Worm (Caenorhabditis elegans) whole organism, young adult: ENCODE measurements around the gene K06H6.4.

Experiments used
- B0261.1 ChIP-seq: sonication (generic microtip); optimal IDR thresholded peaks from 2 replicates; lab custom pipeline; 2016; ENCODE audit warnings: mild to moderate bottlenecking, missing genetic modification characterization, moderate library complexity, missing compliant biosample characterization
- Y53F4B.3 ChIP-seq: fragments of 200-800 bp; sonication (Bioruptor generic); IDR thresholded peaks from 2 replicates; pipeline ENCODE4 v1.3.6; 2022; ENCODE audit warnings: missing genetic modification reagents, missing genetic modification characterization, missing compliant biosample characterization
- ZK185.1 ChIP-seq: sonication (generic microtip); optimal IDR thresholded peaks from 2 replicates; lab custom pipeline; 2016; ENCODE audit warnings: mild to moderate bottlenecking, missing genetic modification characterization, missing compliant biosample characterization; ENCODE audit not compliant: poor library complexity, severe bottlenecking
- ama-1 ChIP-seq, 3 experiments: fragments of 150-350 bp in 1 of 3; sonication (generic microtip) in 2 of 3; optimal IDR thresholded peaks; 2 replicates each; lab custom pipeline; 2014 to 2018; ENCODE audit warnings: missing biosample characterization in 2 of 3, missing genetic modification characterization in 2 of 3, missing genetic modification reagents in 2 of 3
- ceh-27 ChIP-seq: fragments of 200-800 bp; sonication (Bioruptor generic); optimal IDR thresholded peaks from 2 replicates; lab custom pipeline; 2018; ENCODE audit warnings: mild to moderate bottlenecking, missing genetic modification characterization, moderate library complexity, missing compliant biosample characterization
- ekl-4 ChIP-seq: fragments of 200-800 bp; sonication (Bioruptor generic); IDR thresholded peaks from 2 replicates; pipeline ENCODE4 v1.3.6; 2022; ENCODE audit warnings: missing genetic modification reagents, missing genetic modification characterization, missing compliant biosample characterization
- ets-4 ChIP-seq: fragments of 200-800 bp; sonication (Bioruptor generic); optimal IDR thresholded peaks from 2 replicates; lab custom pipeline; 2018; ENCODE audit warnings: mild to moderate bottlenecking, missing genetic modification characterization, missing compliant biosample characterization
- hlh-12 ChIP-seq: sonication (generic microtip); optimal IDR thresholded peaks from 2 replicates; lab custom pipeline; 2016; ENCODE audit warnings: missing genetic modification characterization, missing compliant biosample characterization
- lin-26 ChIP-seq: fragments of 200-800 bp; sonication (Bioruptor generic); IDR thresholded peaks from 2 replicates; pipeline ENCODE4 v1.3.6; 2022; ENCODE audit warnings: missing genetic modification reagents, missing genetic modification characterization, missing compliant biosample characterization
- rpc-1 ChIP-seq, 2 experiments: fragments of 150-350 bp in 1 of 2; sonication (generic microtip) in 1 of 2; optimal IDR thresholded peaks; 2 replicates each; lab custom pipeline; 2014 to 2018; ENCODE audit warnings: missing biosample characterization in 1 of 2, missing genetic modification characterization in 1 of 2, missing genetic modification reagents in 1 of 2, missing genotype in 1 of 2
- snpc-4 ChIP-seq, 5 experiments: fragments of 150-350 bp in 1 of 5; sonication (generic microtip) in 4 of 5; optimal IDR thresholded peaks; 2 replicates each; lab custom pipeline; 2014 to 2018; ENCODE audit warnings: missing genetic modification characterization in 5 of 5, missing biosample characterization in 3 of 5, antibody characterized with exemption in 2 of 5, mild to moderate bottlenecking in 2 of 5, missing compliant biosample characterization in 2 of 5, missing genotype in 2 of 5, moderate library complexity in 2 of 5, missing genetic modification reagents in 1 of 5
- tbx-9 ChIP-seq: sonication (generic microtip); optimal IDR thresholded peaks from 2 replicates; lab custom pipeline; 2016; ENCODE audit warnings: borderline replicate concordance, missing genetic modification characterization, inconsistent platforms, missing compliant biosample characterization
- unc-130 ChIP-seq: sonication (generic microtip); optimal IDR thresholded peaks from 2 replicates; lab custom pipeline; 2016; ENCODE audit warnings: missing genetic modification reagents, missing genetic modification characterization, missing compliant biosample characterization

DNA sequence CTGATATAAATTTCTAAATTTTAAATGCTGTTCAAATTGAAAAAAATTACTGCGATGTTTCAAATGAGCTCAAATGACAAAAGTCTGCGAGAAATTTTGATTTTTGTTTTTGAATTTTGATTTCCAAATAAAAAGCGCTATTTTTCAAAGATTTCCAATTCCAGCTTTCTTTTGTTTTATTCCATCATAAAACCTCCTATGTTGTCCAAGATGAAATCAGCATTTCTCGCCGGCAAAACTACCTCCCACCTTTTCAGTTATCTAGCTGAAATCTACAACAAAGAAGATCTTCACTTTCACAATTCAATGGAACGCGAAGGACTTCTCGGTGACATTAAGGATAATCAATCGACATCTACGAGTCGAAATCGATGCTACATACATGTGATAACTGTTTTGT, at the start of gene K06H6.4:
- no peak for TF ChIP-seq lin-26
- TF ChIP-seq B0261.1 (tag; lab: Kevin White, UChicago): no peak
- TF ChIP-seq rpc-1 (optimal IDR thresholded peaks at IDR 0.05; lab: Kevin White, UChicago): no peak
- no peak for TF ChIP-seq rpc-1 (tag; optimal IDR thresholded peaks at IDR 0.05; lab: Kevin White, UChicago)
- no peak for TF ChIP-seq snpc-4 (GFP tag; optimal IDR thresholded peaks at IDR 0.05; lab: Kevin White, UChicago)
- TF ChIP-seq snpc-4 (tag; optimal IDR thresholded peaks at IDR 0.05; lab: Kevin White, UChicago): no peak
- TF ChIP-seq ceh-27: no peak
- no peak for TF ChIP-seq ekl-4 (GFP tag; lab: Robert Waterston, UW)
- TF ChIP-seq ama-1 (optimal IDR thresholded peaks at IDR 0.05; lab: Kevin White, UChicago): no peak
- no peak for TF ChIP-seq ama-1 (GFP tag; optimal IDR thresholded peaks at IDR 0.05; lab: Kevin White, UChicago)
- no peak for TF ChIP-seq Y53F4B.3 (GFP tag; lab: Robert Waterston, UW)
- TF ChIP-seq unc-130: no peak
- no peak for TF ChIP-seq ets-4 (GFP tag; lab: Kevin White, UChicago)
- TF ChIP-seq hlh-12 (tag; lab: Kevin White, UChicago): no peak
- TF ChIP-seq ZK185.1: no peak
- no peak for TF ChIP-seq tbx-9
